Fruit fly (Drosophila melanogaster) whole organism, pupa: ENCODE data around the gene CG10089.

Experiments
- CG17806 ChIP-seq: fragments of 200-800 bp; sonication (Bioruptor generic); optimal IDR thresholded peaks from 2 replicates; lab custom pipeline; 2018; ENCODE audit warnings: missing biosample characterization, mild to moderate bottlenecking, missing genetic modification characterization, moderate library complexity
- CG34367 ChIP-seq: fragments of 200-800 bp; sonication (Bioruptor generic); optimal IDR thresholded peaks from 2 replicates; lab custom pipeline; 2018; ENCODE audit warnings: missing biosample characterization, mild to moderate bottlenecking, missing genetic modification characterization
- EcR ChIP-seq: fragments of 200-800 bp; sonication (Bioruptor generic); optimal IDR thresholded peaks from 3 replicates; lab custom pipeline; 2019; ENCODE audit warnings: missing biosample characterization, missing genetic modification characterization, mild to moderate bottlenecking, moderate library complexity, missing genetic modification reagents
- Pif1A ChIP-seq: fragments of 200-800 bp; sonication (Bioruptor generic); optimal IDR thresholded peaks from 3 replicates; lab custom pipeline; 2016; ENCODE audit warnings: missing biosample characterization, missing genetic modification characterization
- Pif1B ChIP-seq: fragments of 200-800 bp; sonication (Bioruptor generic); optimal IDR thresholded peaks from 3 replicates; lab custom pipeline; 2016; ENCODE audit warnings: missing biosample characterization, missing genetic modification characterization

DNA sequence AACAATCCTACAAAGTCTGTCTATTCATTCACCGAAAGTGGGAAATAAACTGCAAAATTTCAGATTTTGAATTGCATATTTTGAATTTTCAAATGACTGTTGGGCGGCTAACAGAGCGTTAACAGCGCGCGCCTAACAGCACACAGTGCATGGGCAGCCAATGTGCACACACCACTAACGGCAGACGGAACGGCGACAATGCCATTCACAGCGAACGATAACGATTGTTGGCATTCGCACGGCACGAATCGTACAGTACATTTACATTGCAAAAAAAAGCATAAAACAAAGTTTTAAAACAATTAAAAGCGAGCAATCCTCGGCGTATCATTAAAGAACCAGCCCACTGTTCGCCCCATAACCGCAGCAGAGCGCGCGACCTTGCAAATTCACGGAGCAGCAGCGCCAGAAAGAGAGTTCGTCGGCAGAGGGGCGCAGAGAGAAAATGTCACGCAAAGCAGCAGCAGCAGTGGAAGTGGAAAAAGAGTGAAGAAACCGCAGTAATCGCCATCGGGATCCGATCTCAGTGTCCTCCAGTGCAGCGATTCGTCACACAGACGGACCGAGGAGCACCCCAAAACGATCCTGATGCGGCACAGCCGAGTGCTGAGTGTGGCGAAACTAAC lies 28.0 kb upstream of the CG10089 start, which contains the start of gene Spt20:
- no peak for TF ChIP-seq CG17806 (tag; lab: Kevin White, UChicago)
- TF ChIP-seq Pif1B (GFP tag; lab: Kevin White, UChicago) = no peak
- no peak for TF ChIP-seq Pif1A (GFP tag; lab: Kevin White, UChicago)
- TF ChIP-seq EcR (GFP tag; lab: Kevin White, UChicago) = no peak
- no peak for TF ChIP-seq CG34367 (tag; lab: Kevin White, UChicago)
